Worm (Caenorhabditis elegans): ENCODE measurements around the gene C33H5.16.

Gene C33H5.16

DNA sequence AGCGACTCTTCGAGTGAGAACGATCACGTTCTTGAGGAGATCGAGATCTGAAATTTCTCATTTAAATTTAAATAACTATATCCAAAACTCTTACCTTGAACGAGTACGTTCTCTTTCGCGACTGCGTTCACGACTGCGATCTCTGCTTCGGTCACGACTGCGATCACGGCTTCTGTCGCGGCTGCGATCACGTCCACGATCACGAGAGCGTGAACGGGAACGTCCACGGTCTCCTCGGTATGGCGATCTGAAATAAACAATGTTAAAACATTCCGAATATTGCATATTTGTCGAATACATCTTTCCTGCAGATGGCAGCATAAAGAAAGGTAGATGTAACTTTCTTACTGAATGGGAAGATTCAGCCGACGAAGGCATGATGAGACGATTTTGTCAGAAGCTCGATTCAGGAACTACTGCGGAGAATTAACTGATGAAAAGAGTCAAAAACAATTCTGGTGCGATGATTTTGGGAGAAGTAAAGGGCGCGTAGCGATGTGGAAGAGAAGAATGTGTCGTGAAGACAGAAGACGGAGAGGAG is 12.9 kb downstream of the C33H5.16 start:
- TF ChIP-seq unc-62 (GFP tag; optimal IDR thresholded peaks at IDR 0.05) (no peak), sma-3 (GFP tag; optimal IDR thresholded peaks at IDR 0.05) (no peak), peb-1 (tag; optimal IDR thresholded peaks at IDR 0.05) (no peak), R02D3.7 (tag; optimal IDR thresholded peaks at IDR 0.05) (no peak), lin-39 (tag; optimal IDR thresholded peaks at IDR 0.05) (no peak), fos-1 (tag; optimal IDR thresholded peaks at IDR 0.05) (no peak), Y55F3AM.14 (GFP tag; optimal IDR thresholded peaks at IDR 0.05) (no peak), unc-39 (tag; optimal IDR thresholded peaks at IDR 0.05) (no peak), mbf-1 (tag; optimal IDR thresholded peaks at IDR 0.05) (no peak), sem-4 (tag; optimal IDR thresholded peaks at IDR 0.05) (no peak), lin-11 (tag; optimal IDR thresholded peaks at IDR 0.05) (no peak), ceh-16 (tag; optimal IDR thresholded peaks at IDR 0.05) (no peak), nhr-12 (tag; optimal IDR thresholded peaks at IDR 0.05) (no peak), elt-1 (tag; optimal IDR thresholded peaks at IDR 0.05) (no peak), nhr-23 (tag; optimal IDR thresholded peaks at IDR 0.05) (no peak), gmeb-1 (tag; optimal IDR thresholded peaks at IDR 0.05) (no peak)

DNA sequence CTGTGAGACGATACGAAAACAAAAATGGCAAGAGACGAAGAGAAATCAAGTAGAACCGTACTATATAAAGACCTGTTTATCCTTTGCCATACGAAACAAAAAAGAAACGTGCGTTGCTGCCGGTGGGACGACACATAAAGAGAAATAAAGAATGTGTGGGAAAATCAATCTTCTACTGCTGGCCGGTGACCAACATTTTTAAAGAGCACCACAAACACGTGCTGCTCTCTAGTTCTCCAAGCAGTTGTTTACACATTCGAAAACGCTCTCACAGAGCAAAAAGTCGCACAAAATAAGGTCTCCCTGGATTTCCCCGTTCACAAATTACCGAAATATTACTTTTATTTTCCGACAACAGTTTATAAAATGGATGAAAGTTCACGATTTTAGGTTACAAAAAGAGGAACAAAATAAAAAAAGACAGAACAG is 13.6 kb downstream of the C33H5.16 start, which contains the start of gene imp-3:
Gene imp-3 (minus strand): TSS at position 93 of the 429 bp plus-strand sequence.
- TF ChIP-seq nhr-129 (tag; optimal IDR thresholded peaks at IDR 0.05), result peak; percentile 71
- TF ChIP-seq aly-2 (tag; optimal IDR thresholded peaks at IDR 0.05), result no peak
- peak; percentile 32 for TF ChIP-seq nhr-6 (tag; optimal IDR thresholded peaks at IDR 0.05)
- peak; percentile 44 to 65 for TF ChIP-seq mdl-1 (tag; optimal IDR thresholded peaks at IDR 0.05)
- TF ChIP-seq sma-9 (GFP tag; optimal IDR thresholded peaks at IDR 0.05), result peak; percentile 26
- TF ChIP-seq sma-9 (tag; optimal IDR thresholded peaks at IDR 0.05), result no peak
- TF ChIP-seq nhr-25 (tag; optimal IDR thresholded peaks at IDR 0.05), result peak; percentile 65
- TF ChIP-seq nhr-21 (tag; optimal IDR thresholded peaks at IDR 0.05), result peak; percentile 44
- TF ChIP-seq C34F6.9 (tag; optimal IDR thresholded peaks at IDR 0.05), result peak; percentile 22
- TF ChIP-seq sem-4 (tag; optimal IDR thresholded peaks at IDR 0.05), result no peak
- TF ChIP-seq lin-39 (tag; optimal IDR thresholded peaks at IDR 0.05), result no peak
- no peak for TF ChIP-seq nhr-23 (tag; optimal IDR thresholded peaks at IDR 0.05)
- TF ChIP-seq unc-55 (GFP tag; optimal IDR thresholded peaks at IDR 0.05), result peak; percentile 25
- TF ChIP-seq ama-1 (optimal IDR thresholded peaks at IDR 0.05), result peak; percentile 86
- peak; percentile 54 for TF ChIP-seq lin-13 (GFP tag; optimal IDR thresholded peaks at IDR 0.05)
- no peak for TF ChIP-seq zag-1 (tag; optimal IDR thresholded peaks at IDR 0.05)
- no peak for TF ChIP-seq dmd-4 (tag; optimal IDR thresholded peaks at IDR 0.05)
- TF ChIP-seq mab-5 (tag; optimal IDR thresholded peaks at IDR 0.05), result peak; percentile 4
- no peak for TF ChIP-seq lin-11 (tag; optimal IDR thresholded peaks at IDR 0.05)
- TF ChIP-seq egl-27 (tag; optimal IDR thresholded peaks at IDR 0.05), result no peak
- no peak for TF ChIP-seq snpc-4 (tag; optimal IDR thresholded peaks at IDR 0.05)
- TF ChIP-seq gmeb-1 (tag; optimal IDR thresholded peaks at IDR 0.05), result peak; percentile 61
- no peak for TF ChIP-seq nhr-11 (tag; optimal IDR thresholded peaks at IDR 0.05)
- peak in 1 of 2 experiments; percentile 73 for TF ChIP-seq lsy-2 (tag; optimal IDR thresholded peaks at IDR 0.05)
- peak; percentile 69 for TF ChIP-seq crh-2 (tag; optimal IDR thresholded peaks at IDR 0.05)
- no peak for TF ChIP-seq unc-62 (GFP tag; optimal IDR thresholded peaks at IDR 0.05)
- no peak for TF ChIP-seq alr-1 (tag; optimal IDR thresholded peaks at IDR 0.05)
- TF ChIP-seq F13H6.1 (tag; optimal IDR thresholded peaks at IDR 0.05), result peak; percentile 57
- TF ChIP-seq sma-3 (GFP tag; optimal IDR thresholded peaks at IDR 0.05), result peak; percentile 61
- peak; percentile 27 for TF ChIP-seq Y55F3AM.14 (GFP tag; optimal IDR thresholded peaks at IDR 0.05)

DNA sequence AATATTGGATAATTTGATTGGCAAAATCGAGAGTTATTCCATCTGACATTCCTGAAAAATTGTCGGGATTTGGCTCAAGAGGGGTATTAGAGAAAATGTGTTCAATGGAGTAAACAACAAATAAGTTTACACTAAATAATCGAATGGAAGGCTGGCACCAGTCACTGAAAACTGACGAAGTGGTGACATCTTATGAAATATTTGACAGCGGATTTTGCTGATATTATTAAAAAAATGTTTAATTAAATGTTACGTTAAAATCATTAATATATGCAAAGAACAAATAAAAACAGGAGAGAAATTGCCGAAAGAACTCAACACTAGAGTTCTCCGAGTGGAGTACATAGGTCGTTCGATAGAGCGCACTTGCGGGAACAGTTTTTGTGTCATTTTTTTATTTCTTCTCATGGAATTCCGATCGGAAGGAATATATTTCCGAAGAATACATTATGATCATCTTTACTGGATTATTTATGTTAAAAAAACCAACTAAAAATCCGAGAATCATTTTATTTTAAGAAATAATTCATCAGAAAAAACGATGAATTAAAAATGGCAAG is 17.6 kb downstream of the C33H5.16 start, which contains the start of gene tag-322:
Gene tag-322 (minus strand): TSS at position 51 of the 560 bp plus-strand sequence.
- TF ChIP-seq F13H6.1 (tag; optimal IDR thresholded peaks at IDR 0.05) (peak; percentile 74), mbf-1 (tag; optimal IDR thresholded peaks at IDR 0.05) (no peak), nhr-23 (tag; optimal IDR thresholded peaks at IDR 0.05) (no peak), fos-1 (tag; optimal IDR thresholded peaks at IDR 0.05) (peak; percentile 48), gmeb-1 (tag; optimal IDR thresholded peaks at IDR 0.05) (peak; percentile 61), unc-62 (GFP tag; optimal IDR thresholded peaks at IDR 0.05) (no peak), sma-3 (GFP tag; optimal IDR thresholded peaks at IDR 0.05) (peak; percentile 69), C34F6.9 (tag; optimal IDR thresholded peaks at IDR 0.05) (peak; percentile 72), nhr-129 (tag; optimal IDR thresholded peaks at IDR 0.05) (peak; percentile 38), nhr-10 (tag; optimal IDR thresholded peaks at IDR 0.05) (no peak), sem-4 (tag; optimal IDR thresholded peaks at IDR 0.05) (peak; percentile 54), sma-9 (GFP tag; optimal IDR thresholded peaks at IDR 0.05) (peak; percentile 73), sma-9 (tag; optimal IDR thresholded peaks at IDR 0.05) (no peak), ztf-1 (GFP tag; conservative IDR thresholded peaks at IDR 0.05) (no peak), nhr-21 (tag; optimal IDR thresholded peaks at IDR 0.05) (peak; percentile 56), unc-55 (GFP tag; optimal IDR thresholded peaks at IDR 0.05) (peak; percentile 77), lsy-2 (tag; optimal IDR thresholded peaks at IDR 0.05) (peak; percentile 71 to 91), nhr-77 (tag; optimal IDR thresholded peaks at IDR 0.05) (peak; percentile 12), ZK546.5 (tag; optimal IDR thresholded peaks at IDR 0.05) (no peak), mdl-1 (tag; optimal IDR thresholded peaks at IDR 0.05) (no peak), nhr-6 (tag; optimal IDR thresholded peaks at IDR 0.05) (peak; percentile 47), blmp-1 (tag; optimal IDR thresholded peaks at IDR 0.05; ENCODE audit: insufficient read depth) (peak; percentile 17), ztf-4 (tag; optimal IDR thresholded peaks at IDR 0.05) (peak; percentile 64), lin-13 (GFP tag; optimal IDR thresholded peaks at IDR 0.05) (peak; percentile 43), crh-2 (tag; optimal IDR thresholded peaks at IDR 0.05) (peak; percentile 81), nhr-25 (tag; optimal IDR thresholded peaks at IDR 0.05) (peak; percentile 77)
